Worm (Caenorhabditis elegans) whole organism, midembryonic: ENCODE measurements around the gene gmap-2.

Experiments
- T22C8.4 ChIP-seq: fragments of 200-800 bp; sonication (Bioruptor generic); IDR thresholded peaks from 2 replicates; pipeline ENCODE4 v1.3.6; 2022; ENCODE audit warnings: missing genetic modification characterization, missing compliant biosample characterization
- flt-1 ChIP-seq: fragments of 200-800 bp; sonication (Bioruptor generic); IDR thresholded peaks from 2 replicates; pipeline ENCODE4 v1.3.6; 2022; ENCODE audit warnings: missing genetic modification characterization, missing compliant biosample characterization
- klf-2 ChIP-seq: fragments of 200-800 bp; sonication (Bioruptor generic); conservative IDR thresholded peaks from 2 replicates; pipeline ENCODE4 v1.3.6; 2022; ENCODE audit warnings: missing genetic modification reagents, missing genetic modification characterization, missing compliant biosample characterization
- med-1 ChIP-seq: sonication (generic microtip); optimal IDR thresholded peaks from 2 replicates; lab custom pipeline; 2017; ENCODE audit warnings: missing genetic modification characterization, mild to moderate bottlenecking, missing compliant biosample characterization, antibody characterized with exemption, missing genetic modification reagents; ENCODE audit not compliant: insufficient read depth
- tab-1 ChIP-seq: fragments of 200-800 bp; sonication (Bioruptor generic); IDR thresholded peaks from 2 replicates; pipeline ENCODE4 v1.3.6; 2022; ENCODE audit warnings: missing genetic modification characterization, missing compliant biosample characterization
- ztf-29 ChIP-seq: fragments of 200-800 bp; sonication (Bioruptor generic); IDR thresholded peaks from 2 replicates; pipeline ENCODE4 v1.3.6; 2022; ENCODE audit warnings: missing genetic modification reagents, missing genetic modification characterization, missing compliant biosample characterization

DNA sequence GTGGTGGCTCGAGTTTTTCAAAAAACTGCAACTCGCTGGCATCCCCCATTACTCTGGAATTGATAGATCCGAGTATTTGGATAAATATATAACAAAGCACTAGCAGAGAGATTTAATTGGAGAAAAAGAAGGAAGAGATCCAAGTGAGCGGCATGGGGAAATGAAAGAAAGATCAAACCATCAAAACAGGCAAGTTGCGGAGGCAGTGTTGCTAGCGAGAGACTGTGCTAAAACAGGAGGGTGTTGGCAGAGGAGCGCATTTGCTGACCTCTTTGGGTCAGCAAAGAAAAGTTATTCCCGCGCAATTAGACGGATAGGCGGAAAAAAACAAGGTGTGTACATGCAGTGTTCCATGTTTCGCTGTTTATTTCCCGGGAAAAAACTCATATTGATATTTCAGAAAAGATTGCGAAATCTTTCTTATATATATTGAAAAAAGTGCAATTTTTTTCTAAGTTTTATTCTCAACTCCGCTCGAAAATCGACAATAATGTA lies 32.6 kb upstream of the gmap-2 start, which contains the start of gene ppk-3:
- no peak for TF ChIP-seq T22C8.4
- no peak for TF ChIP-seq klf-2
- TF ChIP-seq ztf-29 (GFP tag; lab: Robert Waterston, UW) = no peak
- TF ChIP-seq tab-1 = no peak
- TF ChIP-seq med-1 (GFP tag; lab: Kevin White, UChicago) = no peak
- no peak for TF ChIP-seq flt-1 (GFP tag; lab: Robert Waterston, UW)
